Fruit fly (Drosophila melanogaster): ENCODE measurements around the gene Uch.

Gene Uch

dm6 chr2L:2198613-2199432, 15.2 kb downstream of the Uch start:
- TF ChIP-seq CG3281 (GFP tag; optimal IDR thresholded peaks at IDR 0.05): peak; percentile 80
- peak; percentile 87 for TF ChIP-seq Atf3 (GFP tag; optimal IDR thresholded peaks at IDR 0.05)
- TF ChIP-seq jigr1 (GFP tag; IDR thresholded peaks at IDR 0.05): no peak
- TF ChIP-seq CG8944 (GFP tag; optimal IDR thresholded peaks at IDR 0.05): peak; percentile 88
- no peak for TF ChIP-seq dimm (GFP tag; IDR thresholded peaks at IDR 0.05)
- TF ChIP-seq pzg (GFP tag; optimal IDR thresholded peaks at IDR 0.05): no peak
- no peak for TF ChIP-seq CG31441 (GFP tag; IDR thresholded peaks at IDR 0.05)
- no peak for TF ChIP-seq MBD-R2 (GFP tag; IDR thresholded peaks at IDR 0.05)
- no peak for TF ChIP-seq CG14050 (GFP tag; IDR thresholded peaks at IDR 0.05)
- peak; percentile 73 for TF ChIP-seq ERR (GFP tag; optimal IDR thresholded peaks at IDR 0.05)
- no peak for TF ChIP-seq CG7745 (tag; optimal IDR thresholded peaks at IDR 0.05)
- TF ChIP-seq gcm (GFP tag; optimal IDR thresholded peaks at IDR 0.05): peak; percentile 49
- no peak for TF ChIP-seq CkIIα-i1 (GFP tag; IDR thresholded peaks at IDR 0.05)
- no peak for TF ChIP-seq CG2199 (GFP tag; IDR thresholded peaks at IDR 0.05)
- TF ChIP-seq CG8359 (GFP tag; optimal IDR thresholded peaks at IDR 0.05; ENCODE audit: borderline replicate concordance): peak; percentile 73
- peak; percentile 66 for TF ChIP-seq psq (GFP tag; optimal IDR thresholded peaks at IDR 0.05)
- TF ChIP-seq CG6272 (GFP tag; IDR thresholded peaks at IDR 0.05): peak; percentile 84
- no peak for TF ChIP-seq Dfd (GFP tag; optimal IDR thresholded peaks at IDR 0.05)
- peak; percentile 86 for TF ChIP-seq Atf-2 (GFP tag; optimal IDR thresholded peaks at IDR 0.05)
- TF ChIP-seq mld (GFP tag; IDR thresholded peaks at IDR 0.05; ENCODE audit: partially characterized antibody): no peak
- peak; percentile 84 for TF ChIP-seq Six4 (GFP tag; optimal IDR thresholded peaks at IDR 0.05)
- peak; percentile 65 for TF ChIP-seq CG12104 (GFP tag; optimal IDR thresholded peaks at IDR 0.05)
- TF ChIP-seq sima (GFP tag; optimal IDR thresholded peaks at IDR 0.05): peak; percentile 28
- TF ChIP-seq Meics (GFP tag; optimal IDR thresholded peaks at IDR 0.05): peak; percentile 87
- TF ChIP-seq CG10274 (GFP tag; optimal IDR thresholded peaks at IDR 0.05): peak; percentile 50
- peak; percentile 42 for TF ChIP-seq pros (GFP tag; optimal IDR thresholded peaks at IDR 0.05)
- TF ChIP-seq bab2 (GFP tag; optimal IDR thresholded peaks at IDR 0.05): peak; percentile 88
- TF ChIP-seq Hand (GFP tag; optimal IDR thresholded peaks at IDR 0.05): peak; percentile 50
- TF ChIP-seq CG9932 (GFP tag; IDR thresholded peaks at IDR 0.05): no peak
- no peak for TF ChIP-seq ranshi (GFP tag; IDR thresholded peaks at IDR 0.05)
- TF ChIP-seq CG7928 (GFP tag; optimal IDR thresholded peaks at IDR 0.05): no peak
- peak; percentile 86 for TF ChIP-seq gsb-n (tag; optimal IDR thresholded peaks at IDR 0.05)
- no peak for TF ChIP-seq CG17912 (GFP tag; optimal IDR thresholded peaks at IDR 0.05)
- TF ChIP-seq tx (GFP tag; optimal IDR thresholded peaks at IDR 0.05): peak; percentile 80
- TF ChIP-seq tap (tag; optimal IDR thresholded peaks at IDR 0.05): peak; percentile 74
- peak; percentile 97 for TF ChIP-seq lbe (GFP tag; optimal IDR thresholded peaks at IDR 0.05)
- peak; percentile 62 for TF ChIP-seq CG13296 (GFP tag; optimal IDR thresholded peaks at IDR 0.05)
- peak; percentile 83 for TF ChIP-seq grau (tag; optimal IDR thresholded peaks at IDR 0.05)
- no peak for TF ChIP-seq bigmax (GFP tag; optimal IDR thresholded peaks at IDR 0.05)
- TF ChIP-seq CG7963 (GFP tag; IDR thresholded peaks at IDR 0.05; ENCODE audit: partially characterized antibody): no peak
- TF ChIP-seq HmgZ (tag; optimal IDR thresholded peaks at IDR 0.05): peak; percentile 79
- peak; percentile 57 for TF ChIP-seq Vsx1 (GFP tag; optimal IDR thresholded peaks at IDR 0.05)
- TF ChIP-seq crol (GFP tag; IDR thresholded peaks at IDR 0.05): no peak
- peak; percentile 45 for TF ChIP-seq CG3838 (GFP tag; optimal IDR thresholded peaks at IDR 0.05)
- peak; percentile 90 for TF ChIP-seq ems (GFP tag; optimal IDR thresholded peaks at IDR 0.05)
- TF ChIP-seq YL-1 (GFP tag; optimal IDR thresholded peaks at IDR 0.05): no peak
- no peak for TF ChIP-seq fd102C (GFP tag; optimal IDR thresholded peaks at IDR 0.05)
- TF ChIP-seq wor (GFP tag; IDR thresholded peaks at IDR 0.05): no peak
- TF ChIP-seq Blimp-1 (GFP tag; optimal IDR thresholded peaks at IDR 0.05): peak; percentile 86
- no peak for TF ChIP-seq BEAF-32 (GFP tag; optimal IDR thresholded peaks at IDR 0.05)
